Worm (Caenorhabditis elegans): ENCODE data around the gene D2096.12.

Gene D2096.12

ce11 chrIV:8328913-8329312, 34.4 kb upstream of the D2096.12 start, which contains the start of gene F35H10.2:
Gene F35H10.2, plus strand, starts transcription at chrIV:8329213.
- no peak for TF ChIP-seq aptf-2 (GFP tag; conservative IDR thresholded peaks at IDR 0.05)
- TF ChIP-seq chd-7 (tag; optimal IDR thresholded peaks at IDR 0.05) = no peak
- TF ChIP-seq lsy-27 (tag; optimal IDR thresholded peaks at IDR 0.05; ENCODE audit: borderline replicate concordance, insufficient read depth) = no peak
- no peak for TF ChIP-seq lag-1 (GFP tag; IDR thresholded peaks at IDR 0.05)
- TF ChIP-seq him-1 (tag; optimal IDR thresholded peaks at IDR 0.05) = no peak
- TF ChIP-seq ztf-22 (GFP tag; optimal IDR thresholded peaks at IDR 0.05) = no peak

ce11 chrIV:8332526-8332925, 30.7 kb upstream of the D2096.12 start, which contains the start of gene lys-10:
Gene lys-10, plus strand, starts transcription at chrIV:8332826.
- TF ChIP-seq egrh-3 (GFP tag; IDR thresholded peaks at IDR 0.05) = no peak
- TF ChIP-seq F55B11.4 (tag; optimal IDR thresholded peaks at IDR 0.05; ENCODE audit: borderline replicate concordance, insufficient read depth) = no peak
- no peak for TF ChIP-seq lin-40 (tag; optimal IDR thresholded peaks at IDR 0.05)
- no peak for TF ChIP-seq pbrm-1 (GFP tag; IDR thresholded peaks at IDR 0.05)
- no peak for TF ChIP-seq ztf-28 (GFP tag; IDR thresholded peaks at IDR 0.05)
- no peak for TF ChIP-seq snpc-1.3 (tag; optimal IDR thresholded peaks at IDR 0.05; ENCODE audit: insufficient read depth)
- TF ChIP-seq attf-3 (GFP tag; conservative IDR thresholded peaks at IDR 0.05) = no peak
- TF ChIP-seq rcor-1 (GFP tag; IDR thresholded peaks at IDR 0.05) = no peak
- no peak for TF ChIP-seq lin-54 (GFP tag; optimal IDR thresholded peaks at IDR 0.05)
- no peak for TF ChIP-seq efl-1 (GFP tag; optimal IDR thresholded peaks at IDR 0.05)
- no peak for TF ChIP-seq egl-44 (GFP tag; IDR thresholded peaks at IDR 0.05)
- no peak for TF ChIP-seq zfh-2 (GFP tag; conservative IDR thresholded peaks at IDR 0.05)
- TF ChIP-seq Y53F4B.3 (GFP tag; IDR thresholded peaks at IDR 0.05) = no peak
- no peak for TF ChIP-seq Y67H2A.10 (GFP tag; conservative IDR thresholded peaks at IDR 0.05)
- TF ChIP-seq mes-4 (tag; optimal IDR thresholded peaks at IDR 0.05) = no peak
- no peak for TF ChIP-seq C17E4.6 (GFP tag; IDR thresholded peaks at IDR 0.05)
- TF ChIP-seq ZK185.1 (tag; optimal IDR thresholded peaks at IDR 0.05; ENCODE audit: poor library complexity, severe bottlenecking) = no peak
- TF ChIP-seq D2030.7 (GFP tag; IDR thresholded peaks at IDR 0.05) = no peak
- TF ChIP-seq unc-130 (GFP tag; optimal IDR thresholded peaks at IDR 0.05) = no peak
- TF ChIP-seq F39B2.1 (GFP tag; IDR thresholded peaks at IDR 0.05) = no peak

ce11 chrIV:8333034-8333433, 30.2 kb upstream of the D2096.12 start:
- TF ChIP-seq atf-7 (tag; optimal IDR thresholded peaks at IDR 0.05) (no peak), cebp-2 (GFP tag; IDR thresholded peaks at IDR 0.05) (no peak), nhr-90 (tag; optimal IDR thresholded peaks at IDR 0.05) (no peak), mxl-1 (tag; optimal IDR thresholded peaks at IDR 0.05) (no peak), B0336.3 (GFP tag; IDR thresholded peaks at IDR 0.05) (no peak), unc-62 (GFP tag; optimal IDR thresholded peaks at IDR 0.05) (no peak), nfya-1 (tag; optimal IDR thresholded peaks at IDR 0.05; ENCODE audit: borderline replicate concordance, insufficient read depth) (no peak)

- TF ChIP-seq tbx-9 (tag; optimal IDR thresholded peaks at IDR 0.05; ENCODE audit: borderline replicate concordance) = no peak
- no peak for TF ChIP-seq tlf-1 (GFP tag; optimal IDR thresholded peaks at IDR 0.05)
- TF ChIP-seq F57C9.4 (tag; optimal IDR thresholded peaks at IDR 0.05) = no peak
- TF ChIP-seq chd-7 (tag; optimal IDR thresholded peaks at IDR 0.05) = no peak
Measured at ce11 chrIV:8333554-8333953, 29.7 kb upstream of the D2096.12 start.
